Fruit fly (Drosophila melanogaster): ENCODE data around the gene CG42780.

CG42780 gene

DNA sequence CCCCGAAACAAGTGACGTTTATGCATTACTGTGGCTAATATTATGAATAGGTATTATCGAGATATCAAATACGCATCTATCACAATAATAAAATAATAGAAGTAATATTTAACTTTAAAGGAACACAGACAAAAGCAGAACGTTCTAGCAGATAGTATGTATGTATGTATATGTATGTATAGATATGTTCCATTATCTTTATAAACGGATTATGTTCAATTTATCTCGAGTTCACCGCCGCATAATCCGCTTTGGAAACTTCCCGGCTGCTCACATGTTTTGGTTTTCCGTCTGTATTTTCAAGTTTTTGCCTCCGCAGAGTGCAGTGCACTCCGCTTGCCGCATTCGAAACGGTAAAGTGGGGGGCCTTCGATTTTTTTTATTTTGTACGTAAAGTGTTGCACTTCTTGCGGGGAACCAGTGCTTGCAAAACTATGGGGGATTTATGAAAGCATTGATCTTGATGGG lies 3.6 kb upstream of the CG42780 start (continued):
- peak; percentile 42 for TF ChIP-seq fd96Cb (tag; optimal IDR thresholded peaks at IDR 0.05)
- peak; percentile 10 for TF ChIP-seq CG15696 (tag; optimal IDR thresholded peaks at IDR 0.05)
- TF ChIP-seq zen2 (GFP tag; IDR thresholded peaks at IDR 0.05; ENCODE audit: partially characterized antibody) = no peak
- TF ChIP-seq CG14710 (tag; optimal IDR thresholded peaks at IDR 0.05) = peak; percentile 46
- TF ChIP-seq CG12769 (tag; optimal IDR thresholded peaks at IDR 0.05) = peak; percentile 29
- TF ChIP-seq tap (tag; optimal IDR thresholded peaks at IDR 0.05) = peak; percentile 32
- TF ChIP-seq bsh (GFP tag; optimal IDR thresholded peaks at IDR 0.05) = peak in 1 of 2 experiments; percentile 74
- peak; percentile 56; the same call in 2 of the 3 replicates for TF ChIP-seq ci (GFP tag; IDR thresholded peaks at IDR 0.05)
- peak; percentile 27 for TF ChIP-seq CG8290 (GFP tag; optimal IDR thresholded peaks at IDR 0.05)
- TF ChIP-seq CG8290 (tag; optimal IDR thresholded peaks at IDR 0.05) = no peak
- TF ChIP-seq Ssrp (tag; optimal IDR thresholded peaks at IDR 0.05) = peak; percentile 84
- TF ChIP-seq h (optimal IDR thresholded peaks at IDR 0.05) = no peak
- peak in 1 of 2 experiments; percentile 7 for TF ChIP-seq tll (GFP tag; optimal IDR thresholded peaks at IDR 0.05)
- TF ChIP-seq sima (GFP tag; optimal IDR thresholded peaks at IDR 0.05) = no peak
- peak; percentile 27 for TF ChIP-seq nerfin-1 (tag; optimal IDR thresholded peaks at IDR 0.05)
- TF ChIP-seq CG17328 (GFP tag; IDR thresholded peaks at IDR 0.05) = peak; percentile 59
- peak; percentile 70 for TF ChIP-seq row (GFP tag; IDR thresholded peaks at IDR 0.05)
- TF ChIP-seq trem (tag; optimal IDR thresholded peaks at IDR 0.05) = peak; percentile 42
- TF ChIP-seq CG15269 (tag; optimal IDR thresholded peaks at IDR 0.05) = peak; percentile 43
- peak; percentile 54 for TF ChIP-seq CG2202 (tag; optimal IDR thresholded peaks at IDR 0.05)
- no peak for TF ChIP-seq zf30C (GFP tag; optimal IDR thresholded peaks at IDR 0.05)
- TF ChIP-seq H15 (GFP tag; IDR thresholded peaks at IDR 0.05) = 0 out of 3 replicates have a peak, but pooled peaks have one; percentile 34
- peak; percentile 19 for TF ChIP-seq grau (tag; optimal IDR thresholded peaks at IDR 0.05)
- peak; percentile 64 for TF ChIP-seq nmo (GFP tag; optimal IDR thresholded peaks at IDR 0.05)
- TF ChIP-seq CG33557 (GFP tag; optimal IDR thresholded peaks at IDR 0.05) = peak; percentile 17
- TF ChIP-seq pita (GFP tag; optimal IDR thresholded peaks at IDR 0.05) = no peak
- peak; percentile 52 for TF ChIP-seq Spps (tag; optimal IDR thresholded peaks at IDR 0.05)
- TF ChIP-seq CG15601 (tag; optimal IDR thresholded peaks at IDR 0.05) = peak; percentile 66
- TF ChIP-seq CG16815 (GFP tag; optimal IDR thresholded peaks at IDR 0.05) = peak; percentile 7
- TF ChIP-seq gsb-n (tag; optimal IDR thresholded peaks at IDR 0.05) = peak; percentile 62
- no peak for TF ChIP-seq zfh2 (GFP tag; optimal IDR thresholded peaks at IDR 0.05)
- peak in 1 of 2 experiments; percentile 57 for TF ChIP-seq Hr51 (GFP tag; optimal IDR thresholded peaks at IDR 0.05)
- peak; percentile 68 for TF ChIP-seq oc (tag; optimal IDR thresholded peaks at IDR 0.05)
- peak; percentile 59 for TF ChIP-seq CG17829 (tag; optimal IDR thresholded peaks at IDR 0.05)
- TF ChIP-seq Fer3 (tag; optimal IDR thresholded peaks at IDR 0.05) = peak; percentile 12
- TF ChIP-seq CG7839 (tag; optimal IDR thresholded peaks at IDR 0.05) = peak; percentile 37
- peak; percentile 77 for TF ChIP-seq CG11504 (tag; optimal IDR thresholded peaks at IDR 0.05)
- no peak for TF ChIP-seq amos (GFP tag; IDR thresholded peaks at IDR 0.05; ENCODE audit: partially characterized antibody)
- peak; percentile 48; the same call in 1 of the 2 replicates for TF ChIP-seq ara (GFP tag; IDR thresholded peaks at IDR 0.05)
- peak; percentile 10; the same call in 1 of the 2 replicates for TF ChIP-seq chm (GFP tag; IDR thresholded peaks at IDR 0.05)
- peak; percentile 66 for TF ChIP-seq CG1603 (tag; optimal IDR thresholded peaks at IDR 0.05)
- peak; percentile 93 for TF ChIP-seq CG6654 (GFP tag; optimal IDR thresholded peaks at IDR 0.05)
- 0 out of 3 replicates have a peak, but pooled peaks have one; percentile 29 for TF ChIP-seq ken (GFP tag; IDR thresholded peaks at IDR 0.05)
- TF ChIP-seq croc (GFP tag; conservative IDR thresholded peaks at IDR 0.05) = peak; percentile 49; the same call in 1 of the 3 replicates
- TF ChIP-seq Eip74EF (GFP tag; optimal IDR thresholded peaks at IDR 0.05) = peak in 1 of 2 experiments; percentile 29
- peak; percentile 50 for TF ChIP-seq gcm (GFP tag; optimal IDR thresholded peaks at IDR 0.05)
- 0 out of 3 replicates have a peak, but pooled peaks have one; percentile 20 for TF ChIP-seq dysf (GFP tag; IDR thresholded peaks at IDR 0.05)
- peak; percentile 99 for TF ChIP-seq CG4820 (GFP tag; optimal IDR thresholded peaks at IDR 0.05)
- TF ChIP-seq her (GFP tag; optimal IDR thresholded peaks at IDR 0.05) = no peak
